Worm (Caenorhabditis elegans) whole organism, L4/young adult: ENCODE data around the gene F23G4.1.

Source experiments
- W03F9.2 ChIP-seq: fragments of 150-350 bp; optimal IDR thresholded peaks from 2 replicates; lab custom pipeline; 2014; ENCODE audit warnings: missing biosample characterization, missing genetic modification characterization
- dao-5 ChIP-seq: sonication (generic microtip); optimal IDR thresholded peaks from 2 replicates; lab custom pipeline; 2016; ENCODE audit warnings: missing genotype, missing genetic modification characterization, moderate library complexity, missing compliant biosample characterization
- him-1 ChIP-seq: sonication (generic microtip); optimal IDR thresholded peaks from 2 replicates; lab custom pipeline; 2016; ENCODE audit warnings: missing genotype, missing genetic modification reagents, missing genetic modification characterization, missing compliant biosample characterization

The F23G4.1 gene

ce11 chrX:6603098-6603497, at the start of gene F23G4.1:
Gene F23G4.1, minus strand, starts transcription at chrX:6603198.
- TF ChIP-seq W03F9.2 (no peak), him-1 (no peak), dao-5 (no peak)

ce11 chrX:6649573-6649972, 46.6 kb upstream of the F23G4.1 start:
- no peak for TF ChIP-seq dao-5
- no peak for TF ChIP-seq him-1
- no peak for TF ChIP-seq W03F9.2

DNA sequence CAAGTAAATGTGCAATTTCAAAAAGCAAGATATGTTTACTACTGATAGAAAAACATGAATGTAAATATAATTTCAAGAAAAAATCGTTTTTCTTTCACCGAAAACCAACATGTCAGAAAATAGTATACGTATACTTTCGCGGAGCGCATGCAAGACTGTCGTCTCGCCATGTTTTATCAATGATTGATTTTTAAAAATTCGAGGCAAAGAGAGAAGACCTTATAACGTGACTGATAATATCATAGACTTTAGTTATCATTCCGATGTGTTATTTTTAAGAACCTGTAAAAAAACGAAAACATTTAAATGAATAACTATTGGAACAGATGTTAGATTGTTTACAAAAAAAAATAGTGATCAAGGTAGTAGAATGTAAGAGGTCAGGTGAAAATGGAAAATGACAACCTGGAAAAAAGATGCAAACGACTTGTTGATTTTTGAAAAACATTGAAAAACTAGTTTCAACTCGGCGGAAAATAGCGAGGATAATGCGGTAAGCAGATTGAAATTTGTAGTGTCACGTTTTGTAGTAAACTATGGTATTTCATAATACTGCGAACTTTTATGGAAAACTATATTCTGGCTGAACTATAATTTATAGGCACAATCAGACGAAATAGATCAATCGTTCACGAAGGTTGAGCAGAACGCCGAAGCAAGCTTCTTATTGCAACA, 43.5 kb upstream of the F23G4.1 start:
- TF ChIP-seq him-1 = no peak
- TF ChIP-seq W03F9.2 = no peak
- no peak for TF ChIP-seq dao-5

- TF ChIP-seq dao-5 (no peak), W03F9.2 (no peak), him-1 (no peak)
Observed at ce11 chrX:6644971-6645704, 42.1 kb upstream of the F23G4.1 start, which contains the start of gene C56E10.3. Gene C56E10.3, plus strand, starts transcription at chrX:6645654.

ce11 chrX:6642798-6643197, 39.8 kb upstream of the F23G4.1 start:
- TF ChIP-seq dao-5 (no peak), him-1 (no peak), W03F9.2 (no peak)

DNA sequence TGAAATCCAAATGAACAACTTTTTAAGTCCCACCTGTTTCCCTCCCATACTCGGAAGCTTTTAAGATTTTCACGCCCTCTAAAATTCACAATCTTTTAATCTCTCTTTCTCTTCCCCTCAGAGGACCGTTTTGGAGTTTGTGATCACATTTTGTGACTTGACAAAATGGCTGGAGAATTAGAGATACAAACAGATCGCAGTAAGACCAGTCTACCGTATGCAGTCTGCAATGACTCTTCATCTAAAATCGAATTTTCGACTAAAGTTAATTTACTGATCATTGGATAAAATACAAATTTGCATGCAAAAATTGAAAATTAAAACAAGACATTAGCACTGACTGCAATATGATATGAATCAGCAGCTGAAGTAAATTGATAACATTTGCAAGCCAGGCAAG, 38.5 kb upstream of the F23G4.1 start:
- TF ChIP-seq W03F9.2 (no peak), dao-5 (no peak), him-1 (no peak)

DNA sequence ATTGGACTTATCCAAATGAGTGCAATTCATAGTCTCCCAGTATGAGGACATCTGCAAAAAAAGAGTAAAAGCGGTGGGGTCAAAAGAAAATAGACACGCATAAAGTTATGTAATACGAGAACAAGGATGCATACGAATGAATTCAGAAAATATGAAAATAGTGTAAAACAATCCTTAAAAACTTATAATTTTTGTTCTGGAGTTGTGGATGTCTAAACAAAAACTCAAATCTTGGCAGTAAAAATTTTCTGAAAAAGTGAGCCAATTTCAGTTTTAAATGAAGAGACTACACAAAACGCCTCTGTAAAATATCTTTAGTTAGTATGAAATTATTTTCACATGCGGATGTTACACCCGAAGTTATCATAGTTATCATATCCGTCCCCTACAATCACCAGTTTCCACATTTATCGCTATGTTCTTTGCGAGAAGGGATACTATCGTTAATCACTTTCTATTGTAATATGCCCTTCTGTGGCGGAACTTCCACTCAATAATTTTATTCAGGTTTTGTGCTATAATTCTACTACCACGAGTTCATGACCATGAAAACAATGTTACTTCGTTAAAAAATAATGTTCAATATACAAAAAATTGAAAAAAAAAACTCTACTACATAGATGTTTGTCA, 37.7 kb upstream of the F23G4.1 start, which contains the start of gene nhr-120:
nhr-120 (minus strand) TSS at position 51 of the 630 bp plus-strand sequence.
- TF ChIP-seq him-1 (no peak), dao-5 (no peak), W03F9.2 (no peak)

- no peak for TF ChIP-seq dao-5
- TF ChIP-seq W03F9.2 = no peak
- no peak for TF ChIP-seq him-1
Observed at ce11 chrX:6638985-6639573, 36.1 kb upstream of the F23G4.1 start.

ce11 chrX:6637933-6638332, 34.9 kb upstream of the F23G4.1 start:
- no peak for TF ChIP-seq W03F9.2
- TF ChIP-seq him-1 = no peak

- no peak for TF ChIP-seq dao-5
- TF ChIP-seq W03F9.2 = no peak
- TF ChIP-seq him-1 = no peak
Observed at ce11 chrX:6635173-6635572, 32.2 kb upstream of the F23G4.1 start, which contains the start of gene aexr-1. Gene aexr-1, minus strand, starts transcription at chrX:6635273.

DNA sequence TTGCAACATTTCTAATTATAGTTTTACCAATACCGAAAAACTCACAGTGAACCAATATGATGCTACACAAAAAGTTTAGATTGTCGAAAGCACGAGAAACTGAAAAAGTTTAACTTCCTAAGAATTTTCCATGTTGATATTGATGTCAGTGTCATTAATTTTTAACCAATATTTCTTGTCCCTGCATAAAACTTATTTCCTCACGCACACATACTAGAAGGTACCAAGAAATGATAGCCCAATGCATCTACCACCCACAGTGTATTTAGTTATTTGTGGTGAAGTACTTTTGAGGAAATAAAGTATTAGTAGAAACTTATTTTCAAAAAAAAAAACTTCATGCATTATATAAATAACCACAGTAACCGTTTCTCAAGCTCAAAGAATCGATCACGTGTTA, 28.4 kb upstream of the F23G4.1 start, which contains the start of gene aexr-2:
aexr-2 (minus strand) TSS at position 101 of the 400 bp plus-strand sequence.
- TF ChIP-seq dao-5 = no peak
- no peak for TF ChIP-seq him-1
- no peak for TF ChIP-seq W03F9.2

DNA sequence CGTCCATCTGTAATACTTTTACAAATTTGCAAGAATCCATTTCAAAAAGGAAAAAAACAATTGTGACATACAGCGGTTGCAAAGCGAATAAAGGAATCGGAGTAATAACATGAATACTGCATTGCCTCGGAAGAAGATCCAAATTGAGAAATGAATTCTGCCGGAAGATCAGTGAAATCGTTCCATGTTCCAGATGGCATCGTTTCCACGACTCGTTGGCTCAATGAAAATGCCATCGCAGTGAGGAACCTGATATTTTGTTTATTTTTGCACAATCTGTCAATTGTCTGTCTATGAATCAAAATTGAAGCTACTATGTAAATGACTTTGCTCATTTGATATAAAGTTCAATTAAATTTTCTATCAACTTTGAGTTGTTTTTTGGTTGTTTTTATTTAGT, 27.6 kb upstream of the F23G4.1 start:
- TF ChIP-seq W03F9.2 = no peak
- no peak for TF ChIP-seq him-1
- TF ChIP-seq dao-5 = no peak

ce11 chrX:6625275-6625674, 22.3 kb upstream of the F23G4.1 start:
- no peak for TF ChIP-seq W03F9.2
- TF ChIP-seq dao-5 = no peak

DNA sequence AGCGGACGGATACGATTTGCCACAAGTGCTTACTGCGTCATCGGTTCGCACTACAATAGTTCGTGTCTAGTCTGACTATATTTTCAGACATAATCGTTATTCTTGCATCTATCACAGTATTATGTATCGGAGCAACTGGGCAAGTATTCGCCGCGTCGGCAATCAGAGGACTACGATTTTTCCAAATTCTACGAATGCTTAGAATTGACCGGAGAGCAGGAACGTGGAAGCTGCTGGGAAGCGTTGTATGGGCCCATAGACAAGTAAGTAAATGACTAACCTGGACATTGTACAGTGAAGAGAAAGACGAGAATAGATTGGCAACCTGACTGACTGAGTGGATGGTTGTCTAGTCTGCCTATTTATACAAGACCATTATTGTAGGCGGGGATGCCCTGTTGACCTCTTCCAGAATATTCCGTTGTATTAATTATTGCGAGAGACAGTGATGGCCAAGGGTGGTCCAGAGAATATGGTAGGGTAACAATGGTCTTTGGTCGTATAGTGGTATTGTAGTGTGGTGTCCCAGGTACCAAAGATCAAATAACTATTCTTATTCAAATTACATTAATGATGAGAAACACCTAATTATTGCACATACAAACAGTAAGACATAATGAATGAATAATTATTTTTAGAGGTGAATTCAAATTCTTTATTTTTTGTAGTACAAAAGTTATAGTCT, 19.7 kb upstream of the F23G4.1 start, which contains the start of gene clec-266:
clec-266 (minus strand) TSS at position 364 of the 685 bp plus-strand sequence.
- TF ChIP-seq dao-5 (no peak), W03F9.2 (no peak), him-1 (no peak)

ce11 chrX:6618712-6619111, 15.7 kb upstream of the F23G4.1 start, which contains the start of gene kqt-1:
Gene kqt-1, plus strand, starts transcription at chrX:6619012.
- no peak for TF ChIP-seq dao-5
- no peak for TF ChIP-seq him-1
- TF ChIP-seq W03F9.2 = no peak
